Worm (Caenorhabditis elegans) whole organism, L2 larva: ENCODE measurements around the gene irld-9.

Experiments
- C34F6.9 ChIP-seq: fragments of 150-350 bp; optimal IDR thresholded peaks from 2 replicates; lab custom pipeline; 2014; ENCODE audit warnings: missing biosample characterization, missing genetic modification characterization
- F13H6.1 ChIP-seq: sonication (generic microtip); optimal IDR thresholded peaks from 2 replicates; lab custom pipeline; 2016; ENCODE audit warnings: missing genetic modification characterization, missing compliant biosample characterization
- R02D3.7 ChIP-seq: fragments of 150-350 bp; optimal IDR thresholded peaks from 2 replicates; lab custom pipeline; 2014; ENCODE audit warnings: missing biosample characterization, missing genetic modification characterization
- ZK546.5 ChIP-seq: sonication (generic microtip); optimal IDR thresholded peaks from 2 replicates; lab custom pipeline; 2017; ENCODE audit warnings: missing biosample characterization, missing genetic modification characterization
- aly-2 ChIP-seq: fragments of 150-350 bp; optimal IDR thresholded peaks from 2 replicates; lab custom pipeline; 2014; ENCODE audit warnings: missing biosample characterization, missing genetic modification characterization
- ama-1 ChIP-seq: fragments of 150-350 bp; optimal IDR thresholded peaks from 2 replicates; lab custom pipeline; 2018; ENCODE audit warnings: inconsistent platforms
- blmp-1 ChIP-seq: sonication (generic microtip); optimal IDR thresholded peaks from 2 replicates; lab custom pipeline; 2017; ENCODE audit warnings: missing genetic modification characterization, mild to moderate bottlenecking, missing compliant biosample characterization, antibody characterized with exemption, moderate library complexity; ENCODE audit not compliant: insufficient read depth
- ceh-82 ChIP-seq: fragments of 150-350 bp; optimal IDR thresholded peaks from 2 replicates; lab custom pipeline; 2014; ENCODE audit warnings: missing biosample characterization, missing genetic modification characterization
- crh-2 ChIP-seq: sonication (generic microtip); optimal IDR thresholded peaks from 2 replicates; lab custom pipeline; 2017; ENCODE audit warnings: missing biosample characterization, missing genetic modification characterization
- dmd-4 ChIP-seq: sonication (generic microtip); optimal IDR thresholded peaks from 2 replicates; lab custom pipeline; 2017; ENCODE audit warnings: missing biosample characterization, missing genetic modification characterization
- egl-27 ChIP-seq: sonication (generic microtip); optimal IDR thresholded peaks from 3 replicates; lab custom pipeline; 2017; ENCODE audit warnings: missing biosample characterization, missing genetic modification reagents, missing genetic modification characterization
- elt-1 ChIP-seq: fragments of 150-350 bp; optimal IDR thresholded peaks from 2 replicates; lab custom pipeline; 2014; ENCODE audit warnings: missing biosample characterization, missing genetic modification characterization
- fos-1 ChIP-seq: fragments of 150-350 bp; optimal IDR thresholded peaks from 2 replicates; lab custom pipeline; 2014; ENCODE audit warnings: missing biosample characterization, missing genetic modification characterization
- lin-13 ChIP-seq: fragments of 150-350 bp; optimal IDR thresholded peaks from 2 replicates; lab custom pipeline; 2014; ENCODE audit warnings: missing biosample characterization, missing genetic modification reagents, missing genetic modification characterization
- lin-39 ChIP-seq: fragments of 150-350 bp; optimal IDR thresholded peaks from 2 replicates; lab custom pipeline; 2014; ENCODE audit warnings: missing biosample characterization, missing genetic modification reagents, missing genetic modification characterization
- lsy-2 ChIP-seq, 2 experiments: fragments of 150-350 bp in 1 of 2; sonication (generic microtip) in 1 of 2; optimal IDR thresholded peaks; 2 replicates each; lab custom pipeline; 2014 to 2017; ENCODE audit warnings: missing biosample characterization in 2 of 2, missing genetic modification characterization in 2 of 2
- mab-5 ChIP-seq: fragments of 150-350 bp; optimal IDR thresholded peaks from 2 replicates; lab custom pipeline; 2014; ENCODE audit warnings: missing biosample characterization, missing genetic modification characterization
- mbf-1 ChIP-seq: sonication (generic microtip); optimal IDR thresholded peaks from 2 replicates; lab custom pipeline; 2017; ENCODE audit warnings: missing biosample characterization, missing genetic modification characterization
- nhr-11 ChIP-seq: fragments of 150-350 bp; optimal IDR thresholded peaks from 2 replicates; lab custom pipeline; 2014; ENCODE audit warnings: missing biosample characterization, missing genetic modification characterization
- nhr-12 ChIP-seq: fragments of 150-350 bp; optimal IDR thresholded peaks from 2 replicates; lab custom pipeline; 2014; ENCODE audit warnings: missing biosample characterization, missing genetic modification characterization
- nhr-21 ChIP-seq: fragments of 150-350 bp; optimal IDR thresholded peaks from 2 replicates; lab custom pipeline; 2014; ENCODE audit warnings: missing biosample characterization, missing genetic modification characterization
- nhr-23 ChIP-seq: fragments of 150-350 bp; optimal IDR thresholded peaks from 2 replicates; lab custom pipeline; 2014; ENCODE audit warnings: missing biosample characterization, missing genetic modification reagents, missing genetic modification characterization
- nhr-77 ChIP-seq: fragments of 150-350 bp; optimal IDR thresholded peaks from 2 replicates; lab custom pipeline; 2014; ENCODE audit warnings: missing biosample characterization, missing genetic modification characterization
- peb-1 ChIP-seq: fragments of 150-350 bp; optimal IDR thresholded peaks from 2 replicates; lab custom pipeline; 2014; ENCODE audit warnings: missing biosample characterization, missing genetic modification characterization
- skn-1 ChIP-seq: sonication (generic microtip); optimal IDR thresholded peaks from 2 replicates; lab custom pipeline; 2017; ENCODE audit warnings: missing biosample characterization, missing genetic modification characterization
- sma-3 ChIP-seq: sonication (generic microtip); optimal IDR thresholded peaks from 2 replicates; lab custom pipeline; 2016; ENCODE audit warnings: missing genetic modification reagents, missing genetic modification characterization, missing compliant biosample characterization
- sma-9 ChIP-seq, 2 experiments: fragments of 150-350 bp in 1 of 2; sonication (generic microtip) in 1 of 2; optimal IDR thresholded peaks; 2 replicates each; lab custom pipeline; 2014 to 2016; ENCODE audit warnings: missing genetic modification characterization in 2 of 2, mild to moderate bottlenecking in 1 of 2, missing biosample characterization in 1 of 2, missing compliant biosample characterization in 1 of 2, missing genetic modification reagents in 1 of 2, moderate library complexity in 1 of 2
- unc-55 ChIP-seq: fragments of 150-350 bp; sonication (generic microtip); optimal IDR thresholded peaks from 3 replicates; lab custom pipeline; 2014; ENCODE audit warnings: missing biosample characterization, missing genetic modification reagents, missing genetic modification characterization
- unc-62 ChIP-seq: fragments of 150-350 bp; optimal IDR thresholded peaks from 2 replicates; lab custom pipeline; 2014; ENCODE audit warnings: missing biosample characterization, missing genetic modification reagents, missing genetic modification characterization
- zag-1 ChIP-seq: fragments of 150-350 bp; optimal IDR thresholded peaks from 2 replicates; lab custom pipeline; 2014; ENCODE audit warnings: missing biosample characterization, missing genetic modification characterization
- ztf-1 ChIP-seq: fragments of 200-800 bp; sonication (Bioruptor generic); conservative IDR thresholded peaks from 2 replicates; pipeline ENCODE4 v1.3.6; 2022; ENCODE audit warnings: missing genetic modification characterization, missing compliant biosample characterization
- ztf-11 ChIP-seq: sonication (generic microtip); optimal IDR thresholded peaks from 2 replicates; lab custom pipeline; 2017; ENCODE audit warnings: missing biosample characterization, missing genetic modification characterization
- ztf-4 ChIP-seq: fragments of 150-350 bp; optimal IDR thresholded peaks from 2 replicates; lab custom pipeline; 2014; ENCODE audit warnings: missing biosample characterization, missing genetic modification characterization

Gene irld-9

ce11 chrII:1735145-1735544 is 3.6 kb downstream of the irld-9 start:
- no peak for TF ChIP-seq elt-1 (tag; lab: Kevin White, UChicago)
- TF ChIP-seq lin-39 (tag; lab: Kevin White, UChicago), result no peak
- TF ChIP-seq peb-1 (tag; lab: Kevin White, UChicago), result no peak
- no peak for TF ChIP-seq lsy-2 (tag; optimal IDR thresholded peaks at IDR 0.05; lab: Kevin White, UChicago)
- no peak for TF ChIP-seq ZK546.5 (tag; lab: Kevin White, UChicago)
- no peak for TF ChIP-seq ztf-11
- no peak for TF ChIP-seq R02D3.7 (tag; lab: Kevin White, UChicago)
- TF ChIP-seq sma-9 (GFP tag; optimal IDR thresholded peaks at IDR 0.05; lab: Kevin White, UChicago), result no peak
- no peak for TF ChIP-seq sma-9 (tag; optimal IDR thresholded peaks at IDR 0.05; lab: Kevin White, UChicago)
- no peak for TF ChIP-seq ceh-82 (tag; lab: Kevin White, UChicago)
- no peak for TF ChIP-seq mbf-1 (tag; lab: Kevin White, UChicago)
- no peak for TF ChIP-seq skn-1
- TF ChIP-seq lin-13, result no peak
- TF ChIP-seq nhr-12 (tag; lab: Kevin White, UChicago), result no peak

ce11 chrII:1731932-1732331 is 6.8 kb downstream of the irld-9 start, which contains the start of gene ceh-82:
Gene ceh-82, plus strand, starts transcription at chrII:1732232.
- TF ChIP-seq crh-2 (tag; lab: Kevin White, UChicago) (no peak), R02D3.7 (tag; lab: Kevin White, UChicago) (no peak), mab-5 (no peak)

DNA sequence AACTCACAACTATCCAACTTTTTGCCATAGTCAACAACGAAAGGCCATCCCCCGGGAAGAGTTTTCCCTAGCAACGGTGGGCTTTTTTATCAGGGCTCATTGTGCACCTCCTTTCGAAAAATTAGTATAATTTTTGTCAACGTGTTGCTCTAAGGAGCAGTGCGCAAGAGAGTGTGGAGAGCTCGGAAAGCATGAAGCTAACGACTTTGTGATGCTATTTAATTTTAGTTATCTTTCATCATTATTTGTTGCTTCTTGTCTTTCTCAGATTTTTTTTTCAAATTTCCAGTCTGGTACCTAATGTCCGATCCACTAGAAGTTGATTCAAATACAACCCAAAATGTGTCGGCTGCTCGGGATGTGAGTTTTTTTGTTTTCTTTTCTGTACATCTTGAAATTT is 8.6 kb downstream of the irld-9 start, which contains the start of gene ceh-81:
Gene ceh-81 (plus strand): TSS at position 301 of the 400 bp plus-strand sequence.
- TF ChIP-seq sma-9 (GFP tag; optimal IDR thresholded peaks at IDR 0.05; lab: Kevin White, UChicago) (no peak), sma-9 (tag; optimal IDR thresholded peaks at IDR 0.05; lab: Kevin White, UChicago) (no peak), egl-27 (tag; lab: Kevin White, UChicago) (no peak), unc-62 (GFP tag; lab: Kevin White, UChicago) (no peak), ZK546.5 (tag; lab: Kevin White, UChicago) (no peak), ama-1 (lab: Kevin White, UChicago) (no peak), lin-39 (tag; lab: Kevin White, UChicago) (no peak), unc-55 (GFP tag; lab: Kevin White, UChicago) (no peak), C34F6.9 (no peak), ztf-1 (GFP tag; lab: Robert Waterston, UW) (no peak)

DNA sequence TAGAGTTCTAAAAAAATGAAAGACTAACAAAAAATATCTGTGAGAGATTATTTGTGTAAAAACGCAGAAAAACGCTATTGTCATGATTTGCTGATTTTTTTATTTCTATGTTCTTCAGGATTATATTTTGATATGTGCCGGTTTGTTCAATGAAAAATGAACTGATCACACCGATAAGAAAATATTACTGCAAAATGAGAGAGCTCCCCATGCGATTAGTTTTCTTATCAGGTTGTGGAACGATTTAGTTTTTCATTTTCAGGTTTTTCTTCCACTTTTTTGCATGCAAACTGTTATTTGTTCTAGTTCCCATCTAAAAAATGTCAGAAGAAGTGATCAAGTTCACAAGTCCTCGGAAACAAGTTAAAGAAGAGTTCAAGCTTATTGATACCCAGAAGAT is 10.5 kb downstream of the irld-9 start, which contains the start of gene btb-9:
Gene btb-9 (plus strand): TSS at position 254 of the 400 bp plus-strand sequence.
- TF ChIP-seq ztf-11, result no peak
- TF ChIP-seq zag-1 (tag; lab: Kevin White, UChicago), result no peak
- no peak for TF ChIP-seq elt-1 (tag; lab: Kevin White, UChicago)
- TF ChIP-seq nhr-77, result no peak
- TF ChIP-seq crh-2 (tag; lab: Kevin White, UChicago), result peak; percentile 41
- TF ChIP-seq fos-1 (tag; lab: Kevin White, UChicago), result peak; percentile 87
- TF ChIP-seq sma-3 (GFP tag; lab: Kevin White, UChicago), result no peak
- TF ChIP-seq, all 48 proteins: peak for 2

ce11 chrII:1725735-1726134 is 13.0 kb downstream of the irld-9 start, which contains the start of gene F45C12.17:
Gene F45C12.17, plus strand, starts transcription at chrII:1726111.
- TF ChIP-seq F13H6.1 (no peak), egl-27 (tag; lab: Kevin White, UChicago) (no peak), ztf-1 (GFP tag; lab: Robert Waterston, UW) (no peak), dmd-4 (tag; lab: Kevin White, UChicago) (no peak), blmp-1 (tag; lab: Kevin White, UChicago) (no peak), lsy-2 (tag; optimal IDR thresholded peaks at IDR 0.05; lab: Kevin White, UChicago) (no peak)

DNA sequence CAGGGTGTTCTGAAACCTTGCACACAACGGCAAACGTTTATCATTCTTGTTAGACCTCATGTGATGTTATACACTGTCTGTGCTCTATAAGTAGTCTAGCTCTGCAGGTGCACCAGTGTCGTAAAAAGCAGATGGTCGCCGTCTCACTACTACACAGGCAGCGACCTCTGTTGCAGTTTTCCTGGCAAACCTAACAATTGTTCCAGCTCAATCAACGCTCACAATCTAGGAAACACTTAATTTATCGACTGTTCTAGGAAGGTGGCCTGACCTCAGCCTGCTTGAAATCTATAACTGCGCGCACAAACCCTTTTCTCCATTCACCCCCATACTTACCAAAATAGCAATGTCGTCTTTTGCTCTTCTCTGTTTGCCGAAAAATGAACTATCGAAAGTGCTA is 14.4 kb downstream of the irld-9 start, which contains the start of gene fbxb-11:
Gene fbxb-11 (plus strand): TSS at position 301 of the 400 bp plus-strand sequence.
- TF ChIP-seq unc-55 (GFP tag; lab: Kevin White, UChicago) (no peak), nhr-23 (no peak), R02D3.7 (tag; lab: Kevin White, UChicago) (no peak), fos-1 (tag; lab: Kevin White, UChicago) (no peak), nhr-11 (tag; lab: Kevin White, UChicago) (no peak), crh-2 (tag; lab: Kevin White, UChicago) (no peak), zag-1 (tag; lab: Kevin White, UChicago) (no peak), ztf-4 (no peak), nhr-12 (tag; lab: Kevin White, UChicago) (no peak), ztf-11 (no peak), aly-2 (no peak), nhr-21 (tag; lab: Kevin White, UChicago) (no peak), egl-27 (tag; lab: Kevin White, UChicago) (no peak), lsy-2 (tag; optimal IDR thresholded peaks at IDR 0.05; lab: Kevin White, UChicago) (no peak)
